Worm (Caenorhabditis elegans) whole organism, young adult: ENCODE data around the gene srg-27.

Experiments used
- B0261.1 ChIP-seq: sonication (generic microtip); optimal IDR thresholded peaks from 2 replicates; lab custom pipeline; 2016; ENCODE audit warnings: mild to moderate bottlenecking, missing genetic modification characterization, moderate library complexity, missing compliant biosample characterization
- F37B4.10 ChIP-seq: fragments of 200-800 bp; sonication (Bioruptor generic); IDR thresholded peaks from 2 replicates; pipeline ENCODE4 v1.3.6; 2022; ENCODE audit warnings: missing genetic modification characterization, missing compliant biosample characterization
- F39B2.1 ChIP-seq: fragments of 200-800 bp; sonication (Bioruptor generic); IDR thresholded peaks from 2 replicates; pipeline ENCODE4 v1.3.6; 2022; ENCODE audit warnings: missing genetic modification reagents, missing genetic modification characterization, missing compliant biosample characterization
- F57C9.4 ChIP-seq: sonication (generic microtip); optimal IDR thresholded peaks from 2 replicates; lab custom pipeline; 2017; ENCODE audit warnings: mild to moderate bottlenecking, missing genetic modification characterization, missing compliant biosample characterization
- K12H6.12 ChIP-seq: fragments of 200-800 bp; sonication (Bioruptor generic); optimal IDR thresholded peaks from 2 replicates; lab custom pipeline; 2018; ENCODE audit warnings: mild to moderate bottlenecking, missing genetic modification characterization, missing compliant biosample characterization
- Y53F4B.3 ChIP-seq: fragments of 200-800 bp; sonication (Bioruptor generic); IDR thresholded peaks from 2 replicates; pipeline ENCODE4 v1.3.6; 2022; ENCODE audit warnings: missing genetic modification reagents, missing genetic modification characterization, missing compliant biosample characterization
- Y53G8AR.9 ChIP-seq: fragments of 200-800 bp; sonication (Bioruptor generic); conservative IDR thresholded peaks from 2 replicates; pipeline ENCODE4 v1.3.6; 2022; ENCODE audit warnings: missing genetic modification reagents, missing genetic modification characterization, missing compliant biosample characterization
- ZK185.1 ChIP-seq: sonication (generic microtip); optimal IDR thresholded peaks from 2 replicates; lab custom pipeline; 2016; ENCODE audit warnings: mild to moderate bottlenecking, missing genetic modification characterization, missing compliant biosample characterization; ENCODE audit not compliant: poor library complexity, severe bottlenecking
- attf-5 ChIP-seq: fragments of 200-800 bp; sonication (Bioruptor generic); optimal IDR thresholded peaks from 2 replicates; lab custom pipeline; 2018; ENCODE audit warnings: mild to moderate bottlenecking, missing genetic modification characterization, missing compliant biosample characterization
- bed-1 ChIP-seq: fragments of 200-800 bp; sonication (Bioruptor generic); IDR thresholded peaks from 2 replicates; pipeline ENCODE4 v1.3.6; 2022; ENCODE audit warnings: missing genetic modification reagents, missing genetic modification characterization, missing compliant biosample characterization
- ceh-40 ChIP-seq: fragments of 200-800 bp; sonication (Bioruptor generic); IDR thresholded peaks from 2 replicates; pipeline ENCODE4 v1.3.6; 2022; ENCODE audit warnings: missing genetic modification characterization, missing compliant biosample characterization
- ceh-79 ChIP-seq: sonication (generic microtip); optimal IDR thresholded peaks from 2 replicates; lab custom pipeline; 2017; ENCODE audit warnings: mild to moderate bottlenecking, missing genetic modification characterization, missing compliant biosample characterization
- egrh-3 ChIP-seq: fragments of 200-800 bp; sonication (Bioruptor generic); IDR thresholded peaks from 2 replicates; pipeline ENCODE4 v1.3.6; 2022; ENCODE audit warnings: missing genetic modification reagents, missing genetic modification characterization, missing compliant biosample characterization
- hmg-1.2 ChIP-seq: fragments of 200-800 bp; sonication (Bioruptor generic); IDR thresholded peaks from 2 replicates; pipeline ENCODE4 v1.3.6; 2022; ENCODE audit warnings: missing genetic modification reagents, missing genetic modification characterization, missing compliant biosample characterization
- lag-1 ChIP-seq: fragments of 200-800 bp; sonication (Bioruptor generic); IDR thresholded peaks from 2 replicates; pipeline ENCODE4 v1.3.6; 2022; ENCODE audit warnings: missing genetic modification reagents, missing genetic modification characterization, missing compliant biosample characterization
- let-526 ChIP-seq: fragments of 200-800 bp; sonication (Bioruptor generic); IDR thresholded peaks from 2 replicates; pipeline ENCODE4 v1.3.6; 2022; ENCODE audit warnings: missing genetic modification reagents, missing genetic modification characterization, missing compliant biosample characterization
- lin-26 ChIP-seq: fragments of 200-800 bp; sonication (Bioruptor generic); IDR thresholded peaks from 2 replicates; pipeline ENCODE4 v1.3.6; 2022; ENCODE audit warnings: missing genetic modification reagents, missing genetic modification characterization, missing compliant biosample characterization
- lin-35 ChIP-seq, 3 experiments: fragments of 150-350 bp in 2 of 3; sonication (generic microtip) in 1 of 3; optimal IDR thresholded peaks; 2 replicates each; lab custom pipeline; 2014 to 2018; ENCODE audit warnings: missing biosample characterization in 3 of 3, missing genetic modification characterization in 3 of 3, missing genetic modification reagents in 3 of 3
- madf-10 ChIP-seq: sonication (generic microtip); optimal IDR thresholded peaks from 2 replicates; lab custom pipeline; 2016; ENCODE audit warnings: mild to moderate bottlenecking, missing genetic modification characterization, missing compliant biosample characterization
- mcd-1 ChIP-seq: fragments of 200-800 bp; sonication (Bioruptor generic); IDR thresholded peaks from 2 replicates; pipeline ENCODE4 v1.3.6; 2022; ENCODE audit warnings: missing genetic modification reagents, missing genetic modification characterization, missing compliant biosample characterization
- mel-28 ChIP-seq: sonication (generic microtip); optimal IDR thresholded peaks from 2 replicates; lab custom pipeline; 2016; ENCODE audit warnings: borderline replicate concordance, mild to moderate bottlenecking, missing genetic modification characterization, missing compliant biosample characterization
- nfya-1 ChIP-seq: sonication (generic microtip); optimal IDR thresholded peaks from 2 replicates; lab custom pipeline; 2017; ENCODE audit warnings: antibody characterized with exemption, missing compliant biosample characterization, missing genetic modification characterization, borderline replicate concordance; ENCODE audit not compliant: insufficient read depth
- nfyb-1 ChIP-seq: fragments of 200-800 bp; sonication (Bioruptor generic); IDR thresholded peaks from 2 replicates; pipeline ENCODE4 v1.3.6; 2022; ENCODE audit warnings: missing genetic modification reagents, missing genetic modification characterization, missing compliant biosample characterization
- nhr-179 ChIP-seq: sonication (generic microtip); optimal IDR thresholded peaks from 2 replicates; lab custom pipeline; 2016; ENCODE audit warnings: mild to moderate bottlenecking, missing genetic modification characterization, missing compliant biosample characterization
- nhr-80 ChIP-seq: sonication (generic microtip); optimal IDR thresholded peaks from 2 replicates; lab custom pipeline; 2016; ENCODE audit warnings: missing genetic modification characterization, missing compliant biosample characterization
- sea-2 ChIP-seq: fragments of 200-800 bp; sonication (Bioruptor generic); IDR thresholded peaks from 2 replicates; pipeline ENCODE4 v1.3.6; 2022; ENCODE audit warnings: missing genetic modification characterization, missing compliant biosample characterization
- tbp1 ChIP-seq: fragments of 200-800 bp; sonication (Bioruptor generic); optimal IDR thresholded peaks from 2 replicates; lab custom pipeline; 2018; ENCODE audit warnings: mild to moderate bottlenecking, missing genetic modification characterization, missing compliant biosample characterization
- unc-62 ChIP-seq: fragments of 150-350 bp; optimal IDR thresholded peaks from 2 replicates; lab custom pipeline; 2014; ENCODE audit warnings: missing biosample characterization, missing genetic modification reagents, missing genetic modification characterization
- zfh-2 ChIP-seq: fragments of 200-800 bp; sonication (Bioruptor generic); conservative IDR thresholded peaks from 2 replicates; pipeline ENCODE4 v1.3.6; 2022; ENCODE audit warnings: missing genetic modification reagents, missing genetic modification characterization, missing compliant biosample characterization
- ztf-18 ChIP-seq: sonication (generic microtip); optimal IDR thresholded peaks from 2 replicates; lab custom pipeline; 2016; ENCODE audit warnings: missing genotype, mild to moderate bottlenecking, missing genetic modification characterization, missing compliant biosample characterization

Gene srg-27

DNA sequence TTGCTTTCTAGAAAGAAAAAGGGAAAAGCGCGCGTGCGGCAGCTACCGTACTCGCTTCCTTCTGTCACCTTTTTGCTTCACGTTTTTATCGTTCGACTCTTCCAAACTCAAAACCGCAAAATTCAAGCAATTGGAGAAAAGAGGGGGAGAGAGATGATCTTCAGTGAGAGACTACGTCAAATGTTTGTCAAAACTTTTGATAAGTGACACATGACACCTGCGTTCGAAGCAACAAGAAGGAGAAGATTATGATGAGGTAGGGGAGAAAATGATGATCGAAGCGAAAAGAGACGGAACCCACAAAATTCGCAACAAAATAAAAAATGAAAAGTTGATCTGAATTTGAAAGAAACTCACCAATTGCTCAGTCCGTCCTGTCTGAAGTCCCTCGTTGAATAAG, 21.2 kb upstream of the srg-27 start:
- no peak for TF ChIP-seq ZK185.1 (tag; lab: Kevin White, UChicago)
- no peak for TF ChIP-seq nfya-1
- TF ChIP-seq ztf-18 (tag; lab: Kevin White, UChicago) = no peak
- no peak for TF ChIP-seq mel-28
- TF ChIP-seq F39B2.1 (GFP tag; lab: Robert Waterston, UW) = no peak
- TF ChIP-seq lag-1 = no peak
- no peak for TF ChIP-seq tbp1 (GFP tag; lab: Kevin White, UChicago)
- TF ChIP-seq K12H6.12 (tag; lab: Kevin White, UChicago) = no peak
- TF ChIP-seq Y53F4B.3 (GFP tag; lab: Robert Waterston, UW) = no peak
- no peak for TF ChIP-seq hmg-1.2 (GFP tag; lab: Robert Waterston, UW)
- no peak for TF ChIP-seq nhr-179 (tag; lab: Kevin White, UChicago)
- TF ChIP-seq let-526 (GFP tag; lab: Robert Waterston, UW) = no peak
- TF ChIP-seq F37B4.10 (GFP tag; lab: Robert Waterston, UW) = no peak
- TF ChIP-seq F57C9.4 = no peak

DNA sequence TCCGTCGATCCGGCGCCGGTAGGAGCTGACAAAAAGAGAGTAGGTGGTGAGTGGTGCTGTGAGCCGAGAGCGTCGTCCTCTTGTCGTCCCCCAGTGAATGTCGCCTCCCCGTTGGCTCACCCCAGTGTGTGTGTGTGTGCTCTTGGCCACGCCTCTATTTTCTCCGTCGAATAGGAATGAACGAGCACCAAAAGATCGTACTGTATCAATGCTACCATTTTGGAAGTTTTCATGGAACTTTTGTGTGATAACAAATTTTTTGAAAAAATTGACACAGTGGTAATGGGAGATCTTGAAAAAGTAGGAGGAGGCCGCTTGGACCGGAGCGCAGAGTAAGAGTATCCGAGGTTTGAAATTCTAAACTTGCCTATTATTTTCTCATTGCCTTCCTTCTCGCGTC, 20.1 kb upstream of the srg-27 start, which contains the start of gene ceh-34:
Gene ceh-34, minus strand, starts transcription at position 101 of the 400 bp plus-strand sequence.
- TF ChIP-seq zfh-2 (peak; percentile 48; the same call in 1 of the 2 replicates), tbp1 (GFP tag; lab: Kevin White, UChicago) (no peak)

DNA sequence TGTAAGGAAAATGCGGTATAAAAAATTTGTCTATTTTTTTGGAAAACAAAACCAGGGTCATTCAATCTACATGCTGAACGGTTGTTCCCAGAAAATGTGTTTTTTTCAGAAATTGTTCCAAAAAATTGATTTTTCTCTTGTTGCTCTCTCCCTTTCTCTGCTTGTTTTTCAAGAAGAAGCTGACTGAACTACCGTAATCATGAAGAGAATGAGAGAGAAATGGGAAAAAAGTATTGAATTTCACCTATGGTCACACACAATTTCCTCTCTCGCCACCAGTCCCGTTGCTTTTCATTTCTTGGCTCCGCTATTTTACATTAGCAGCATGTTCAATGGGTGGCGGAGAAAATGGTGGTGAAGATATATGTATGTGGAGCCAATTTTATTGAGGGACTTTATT, 16.8 kb upstream of the srg-27 start:
- TF ChIP-seq nhr-80 (tag; lab: Kevin White, UChicago) (no peak), ceh-79 (tag; lab: Kevin White, UChicago) (no peak), Y53F4B.3 (GFP tag; lab: Robert Waterston, UW) (no peak), Y53G8AR.9 (no peak), sea-2 (GFP tag; lab: Robert Waterston, UW) (no peak), attf-5 (no peak), let-526 (GFP tag; lab: Robert Waterston, UW) (no peak), egrh-3 (GFP tag; lab: Robert Waterston, UW) (no peak), bed-1 (GFP tag; lab: Robert Waterston, UW) (no peak)
- TF ChIP-seq, all 124 proteins: peak for 0

DNA sequence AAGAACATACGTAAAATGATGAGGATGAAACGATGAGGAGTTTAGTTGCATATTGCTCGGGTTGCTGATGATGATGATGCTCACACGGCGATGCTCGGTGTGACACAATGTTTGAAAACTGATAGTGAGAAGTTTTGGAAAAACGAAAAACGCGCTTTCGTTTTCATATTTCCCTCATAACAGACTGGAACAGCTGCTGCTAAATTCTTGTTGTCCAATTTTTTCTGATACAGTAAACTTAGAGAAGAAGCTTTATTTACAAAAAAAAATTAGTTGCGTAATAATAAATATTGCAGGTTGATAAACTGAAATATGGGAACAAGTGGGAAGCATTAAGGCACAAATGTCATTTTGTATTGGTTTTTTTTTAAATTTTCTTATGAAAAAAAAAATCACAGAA, 15.0 kb upstream of the srg-27 start, which contains the start of gene ceh-33:
Gene ceh-33, minus strand, starts transcription at position 101 of the 400 bp plus-strand sequence.
- TF ChIP-seq zfh-2 (no peak), ceh-40 (no peak), mcd-1 (GFP tag; lab: Robert Waterston, UW) (no peak), unc-62 (GFP tag; lab: Kevin White, UChicago) (no peak), ZK185.1 (tag; lab: Kevin White, UChicago) (no peak), nfyb-1 (no peak)

DNA sequence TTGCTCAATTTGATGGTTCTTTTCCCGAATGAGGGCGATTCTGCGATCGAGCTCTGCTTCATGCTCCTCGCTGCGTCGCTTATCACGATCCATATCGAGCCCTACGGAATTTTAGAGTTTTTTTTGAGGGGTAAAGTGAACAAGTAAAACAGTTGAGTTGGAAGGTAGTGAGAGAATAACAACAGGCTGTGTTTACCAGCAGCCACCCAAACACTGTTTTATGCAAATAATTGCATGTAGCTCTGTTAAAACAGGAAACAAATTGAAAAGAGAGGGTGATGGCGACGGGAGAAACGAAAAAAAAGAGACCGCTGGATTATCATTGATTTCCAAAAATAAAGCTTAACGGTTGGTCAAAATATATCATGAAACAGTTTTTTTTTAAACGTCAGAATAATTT, 11.3 kb upstream of the srg-27 start, which contains the start of gene C10G8.8:
Gene C10G8.8, minus strand, starts transcription at position 101 of the 400 bp plus-strand sequence.
- TF ChIP-seq lin-26 (no peak), lin-35 (GFP tag; optimal IDR thresholded peaks at IDR 0.05; lab: Kevin White, UChicago) (no peak), B0261.1 (tag; lab: Kevin White, UChicago) (no peak), nfya-1 (no peak), madf-10 (tag; lab: Kevin White, UChicago) (no peak), unc-62 (GFP tag; lab: Kevin White, UChicago) (no peak)
